Fruit fly (Drosophila melanogaster): ENCODE data around the gene nej.

Gene nej

dm6 chrX:9652006-9652405 is 34.9 kb downstream of the nej start (continued):
- TF ChIP-seq CG6813 (GFP tag; optimal IDR thresholded peaks at IDR 0.05) (no peak), nau (GFP tag; optimal IDR thresholded peaks at IDR 0.05) (peak; percentile 37), BtbVII (GFP tag; optimal IDR thresholded peaks at IDR 0.05) (no peak), CG8765 (GFP tag; IDR thresholded peaks at IDR 0.05) (no peak), Sox102F (GFP tag; optimal IDR thresholded peaks at IDR 0.05) (peak; percentile 82), CG9932 (GFP tag; IDR thresholded peaks at IDR 0.05) (peak; percentile 32; the same call in 1 of the 2 replicates), Oaz (GFP tag; IDR thresholded peaks at IDR 0.05) (no peak), CG6765 (GFP tag; optimal IDR thresholded peaks at IDR 0.05) (no peak), tna (GFP tag; IDR thresholded peaks at IDR 0.05; ENCODE audit: partially characterized antibody) (no peak), CG3407 (GFP tag; optimal IDR thresholded peaks at IDR 0.05) (peak; percentile 48), gsb (GFP tag; IDR thresholded peaks at IDR 0.05) (no peak), so (GFP tag; IDR thresholded peaks at IDR 0.05) (no peak), TFAM (GFP tag; optimal IDR thresholded peaks at IDR 0.05) (no peak), hth (optimal IDR thresholded peaks at IDR 0.05) (no peak), CG3065 (GFP tag; optimal IDR thresholded peaks at IDR 0.05) (no peak), sr (GFP tag; IDR thresholded peaks at IDR 0.05) (no peak), Rx (GFP tag; IDR thresholded peaks at IDR 0.05) (peak; percentile 47), ac (GFP tag; optimal IDR thresholded peaks at IDR 0.05) (no peak), dpn (GFP tag; optimal IDR thresholded peaks at IDR 0.05) (peak in 1 of 2 experiments; percentile 51), ranshi (GFP tag; IDR thresholded peaks at IDR 0.05) (peak; percentile 48; the same call in 1 of the 2 replicates), az2 (GFP tag; optimal IDR thresholded peaks at IDR 0.05) (peak; percentile 57), CG30431 (GFP tag; optimal IDR thresholded peaks at IDR 0.05) (peak; percentile 29), ato (GFP tag; IDR thresholded peaks at IDR 0.05; ENCODE audit: partially characterized antibody) (no peak), salm (tag; optimal IDR thresholded peaks at IDR 0.05) (peak; percentile 44), Vsx1 (GFP tag; optimal IDR thresholded peaks at IDR 0.05) (peak; percentile 81), C15 (GFP tag; IDR thresholded peaks at IDR 0.05) (no peak), CG9817 (tag; optimal IDR thresholded peaks at IDR 0.05) (peak; percentile 45), ham (GFP tag; IDR thresholded peaks at IDR 0.05) (no peak), CG14860 (GFP tag; IDR thresholded peaks at IDR 0.05; ENCODE audit: partially characterized antibody) (no peak), peb (GFP tag; IDR thresholded peaks at IDR 0.05) (no peak), slbo (GFP tag; IDR thresholded peaks at IDR 0.05) (peak; percentile 64), Blimp-1 (GFP tag; optimal IDR thresholded peaks at IDR 0.05) (peak; percentile 82), Elba2 (GFP tag; optimal IDR thresholded peaks at IDR 0.05) (no peak), CG12744 (GFP tag; optimal IDR thresholded peaks at IDR 0.05) (no peak), Dek (tag; optimal IDR thresholded peaks at IDR 0.05) (peak; percentile 48), CG11085 (GFP tag; IDR thresholded peaks at IDR 0.05) (no peak), CG15696 (tag; optimal IDR thresholded peaks at IDR 0.05) (no peak), run (tag; optimal IDR thresholded peaks at IDR 0.05) (peak; percentile 27), pho (GFP tag; optimal IDR thresholded peaks at IDR 0.05) (no peak), gro (GFP tag; optimal IDR thresholded peaks at IDR 0.05) (no peak), CG6683 (GFP tag; optimal IDR thresholded peaks at IDR 0.05) (no peak), yki (optimal IDR thresholded peaks at IDR 0.05) (no peak), Sry-δ (GFP tag; optimal IDR thresholded peaks at IDR 0.05) (no peak), ewg (GFP tag; optimal IDR thresholded peaks at IDR 0.05) (peak; percentile 58), Jarid2 (GFP tag; optimal IDR thresholded peaks at IDR 0.05) (peak; percentile 20), CG15073 (GFP tag; optimal IDR thresholded peaks at IDR 0.05) (no peak), CG5245 (GFP tag; optimal IDR thresholded peaks at IDR 0.05) (peak; percentile 38), CG10274 (GFP tag; optimal IDR thresholded peaks at IDR 0.05) (no peak), jumu (GFP tag; optimal IDR thresholded peaks at IDR 0.05) (no peak), CG42726 (GFP tag; IDR thresholded peaks at IDR 0.05; ENCODE audit: partially characterized antibody) (no peak), fd64A (GFP tag; optimal IDR thresholded peaks at IDR 0.05) (peak; percentile 32), nerfin-2 (GFP tag; IDR thresholded peaks at IDR 0.05; ENCODE audit: partially characterized antibody) (no peak)

All from whole organism, embryonic.